Worm (Caenorhabditis elegans): Measurements from ENCODE around the gene C13G3.1.
A peak's percentile ranks its signal among the peaks of the same experiment; 100 is the strongest.

Gene C13G3.1

ce11 chrV:11012419-11012818 is at the start of gene C13G3.1:
TSS of gene C13G3.1 (minus strand) at chrV:11012465.
- TF ChIP-seq hlh-15 (tag; optimal IDR thresholded peaks at IDR 0.05) (no peak), K02D7.2 (tag; optimal IDR thresholded peaks at IDR 0.05) (no peak), ceh-22 (tag; optimal IDR thresholded peaks at IDR 0.05) (no peak), pqm-1 (tag; optimal IDR thresholded peaks at IDR 0.05) (no peak), C38D4.7 (GFP tag; optimal IDR thresholded peaks at IDR 0.05) (no peak), ref-2 (tag; optimal IDR thresholded peaks at IDR 0.05) (no peak), tbx-7 (tag; optimal IDR thresholded peaks at IDR 0.05) (no peak), ceh-24 (tag; optimal IDR thresholded peaks at IDR 0.05) (no peak), unc-42 (tag; optimal IDR thresholded peaks at IDR 0.05) (no peak), mec-3 (tag; optimal IDR thresholded peaks at IDR 0.05; ENCODE audit: borderline replicate concordance) (no peak), elt-4 (tag; optimal IDR thresholded peaks at IDR 0.05) (no peak), ceh-9 (tag; optimal IDR thresholded peaks at IDR 0.05) (no peak), ama-1 (optimal IDR thresholded peaks at IDR 0.05) (no peak), elt-2 (tag; optimal IDR thresholded peaks at IDR 0.05) (no peak), ztf-16 (tag; optimal IDR thresholded peaks at IDR 0.05) (no peak)

ce11 chrV:11061887-11062286 is 49.6 kb upstream of the C13G3.1 start:
- TF ChIP-seq T23F11.4 (GFP tag; optimal IDR thresholded peaks at IDR 0.05) (no peak), K02D7.2 (tag; optimal IDR thresholded peaks at IDR 0.05) (no peak), mec-3 (tag; optimal IDR thresholded peaks at IDR 0.05; ENCODE audit: borderline replicate concordance) (no peak), hlh-6 (tag; optimal IDR thresholded peaks at IDR 0.05) (no peak)

ce11 chrV:11060239-11060984 is 48.1 kb upstream of the C13G3.1 start, which contains the start of gene T04C12.11:
TSS of gene T04C12.11 (minus strand) at chrV:11060289.
- no peak for TF ChIP-seq Y22D7AL.16 (tag; optimal IDR thresholded peaks at IDR 0.05)
- TF ChIP-seq ama-1 (optimal IDR thresholded peaks at IDR 0.05), result no peak
- no peak for TF ChIP-seq eyg-1 (tag; optimal IDR thresholded peaks at IDR 0.05)
- TF ChIP-seq ceh-45 (GFP tag; IDR thresholded peaks at IDR 0.05), result no peak
- TF ChIP-seq ceh-48 (tag; optimal IDR thresholded peaks at IDR 0.05), result no peak
- no peak for TF ChIP-seq gmeb-2 (tag; optimal IDR thresholded peaks at IDR 0.05)
- TF ChIP-seq hlh-6 (tag; optimal IDR thresholded peaks at IDR 0.05), result no peak
- no peak for TF ChIP-seq odd-2 (tag; optimal IDR thresholded peaks at IDR 0.05)
- TF ChIP-seq pax-1 (tag; optimal IDR thresholded peaks at IDR 0.05), result no peak
- TF ChIP-seq pag-3 (tag; optimal IDR thresholded peaks at IDR 0.05; ENCODE audit: borderline replicate concordance), result no peak
- no peak for TF ChIP-seq ceh-24 (tag; optimal IDR thresholded peaks at IDR 0.05)
- TF ChIP-seq ets-4 (tag; optimal IDR thresholded peaks at IDR 0.05), result no peak

ce11 chrV:11059180-11059579 is 46.9 kb upstream of the C13G3.1 start, which contains the start of gene T04C12.1:
TSS of gene T04C12.1 (minus strand) at chrV:11059269.
- TF ChIP-seq elt-2 (tag; optimal IDR thresholded peaks at IDR 0.05) (peak; percentile 45), unc-3 (GFP tag; conservative IDR thresholded peaks at IDR 0.05) (no peak), unc-3 (tag; optimal IDR thresholded peaks at IDR 0.05) (no peak)

ce11 chrV:11057043-11057442 is 44.8 kb upstream of the C13G3.1 start, which contains the start of gene srh-75:
TSS of gene srh-75 (minus strand) at chrV:11057143.
- TF ChIP-seq zip-5 (tag; optimal IDR thresholded peaks at IDR 0.05), result no peak

- TF ChIP-seq fax-1 (tag; optimal IDR thresholded peaks at IDR 0.05), result no peak
- no peak for TF ChIP-seq nfya-1 (tag; optimal IDR thresholded peaks at IDR 0.05)
- TF ChIP-seq pha-2 (tag; optimal IDR thresholded peaks at IDR 0.05), result no peak
- no peak for TF ChIP-seq eyg-1 (tag; optimal IDR thresholded peaks at IDR 0.05)
- TF ChIP-seq K09A11.1 (tag; optimal IDR thresholded peaks at IDR 0.05; ENCODE audit: insufficient read depth), result no peak
- no peak for TF ChIP-seq ceh-14 (tag; optimal IDR thresholded peaks at IDR 0.05)
- TF ChIP-seq syd-9 (tag; optimal IDR thresholded peaks at IDR 0.05), result no peak
Measured at ce11 chrV:11056484-11056883, 44.2 kb upstream of the C13G3.1 start.
